Worm (Caenorhabditis elegans) whole organism, late embryonic: ENCODE measurements around the gene cnc-8.

ENCODE experiments used
- F13H6.1 ChIP-seq: sonication (generic microtip); optimal IDR thresholded peaks from 2 replicates; lab custom pipeline; 2016; ENCODE audit warnings: missing genetic modification characterization, missing compliant biosample characterization
- K02D7.2 ChIP-seq: sonication (generic microtip); optimal IDR thresholded peaks from 2 replicates; lab custom pipeline; 2017; ENCODE audit warnings: mild to moderate bottlenecking, missing genetic modification characterization, missing compliant biosample characterization
- K09A11.1 ChIP-seq: sonication (generic microtip); optimal IDR thresholded peaks from 2 replicates; lab custom pipeline; 2017; ENCODE audit warnings: antibody characterized with exemption, mild to moderate bottlenecking, missing genetic modification characterization, missing compliant biosample characterization; ENCODE audit not compliant: insufficient read depth
- T23F11.4 ChIP-seq: fragments of 200-800 bp; sonication (Bioruptor generic); optimal IDR thresholded peaks from 2 replicates; lab custom pipeline; 2018; ENCODE audit warnings: mild to moderate bottlenecking, missing genetic modification characterization, missing compliant biosample characterization
- ceh-19 ChIP-seq: fragments of 200-800 bp; sonication (Bioruptor generic); optimal IDR thresholded peaks from 2 replicates; lab custom pipeline; 2018; ENCODE audit warnings: mild to moderate bottlenecking, missing genetic modification characterization, missing compliant biosample characterization
- ceh-2 ChIP-seq: sonication (generic microtip); optimal IDR thresholded peaks from 2 replicates; lab custom pipeline; 2016; ENCODE audit warnings: missing genotype, missing genetic modification characterization, missing compliant biosample characterization
- ceh-30 ChIP-seq: fragments of 150-350 bp; optimal IDR thresholded peaks from 2 replicates; lab custom pipeline; 2014; ENCODE audit warnings: missing biosample characterization, missing genetic modification characterization
- ceh-31 ChIP-seq: sonication (generic microtip); optimal IDR thresholded peaks from 2 replicates; lab custom pipeline; 2016; ENCODE audit warnings: missing genetic modification characterization, missing compliant biosample characterization
- ceh-48 ChIP-seq: sonication (generic microtip); optimal IDR thresholded peaks from 2 replicates; lab custom pipeline; 2016; ENCODE audit warnings: missing genetic modification characterization, inconsistent platforms, missing compliant biosample characterization
- ceh-9 ChIP-seq: sonication (generic microtip); optimal IDR thresholded peaks from 2 replicates; lab custom pipeline; 2016; ENCODE audit warnings: mild to moderate bottlenecking, missing genetic modification characterization, inconsistent platforms, missing compliant biosample characterization
- che-1 ChIP-seq: sonication (generic microtip); optimal IDR thresholded peaks from 2 replicates; lab custom pipeline; 2016; ENCODE audit warnings: mild to moderate bottlenecking, missing genetic modification characterization, missing compliant biosample characterization
- elt-2 ChIP-seq: sonication (generic microtip); optimal IDR thresholded peaks from 2 replicates; lab custom pipeline; 2016; ENCODE audit warnings: missing genetic modification reagents, missing genetic modification characterization, missing compliant biosample characterization
- elt-4 ChIP-seq: sonication (generic microtip); optimal IDR thresholded peaks from 2 replicates; lab custom pipeline; 2016; ENCODE audit warnings: missing genetic modification characterization, missing compliant biosample characterization
- eyg-1 ChIP-seq: sonication (generic microtip); optimal IDR thresholded peaks from 2 replicates; lab custom pipeline; 2016; ENCODE audit warnings: missing genotype, missing genetic modification characterization, missing compliant biosample characterization
- fax-1 ChIP-seq: sonication (generic microtip); optimal IDR thresholded peaks from 2 replicates; lab custom pipeline; 2016; ENCODE audit warnings: missing genotype, missing genetic modification characterization, missing compliant biosample characterization
- gmeb-2 ChIP-seq: sonication (generic microtip); optimal IDR thresholded peaks from 2 replicates; lab custom pipeline; 2016; ENCODE audit warnings: missing genetic modification characterization, inconsistent platforms, missing compliant biosample characterization
- hlh-30 ChIP-seq: sonication (generic microtip); optimal IDR thresholded peaks from 2 replicates; lab custom pipeline; 2017; ENCODE audit warnings: antibody characterized with exemption, missing genetic modification characterization, missing compliant biosample characterization; ENCODE audit not compliant: insufficient read depth
- lin-11 ChIP-seq: fragments of 200-800 bp; sonication (Bioruptor generic); optimal IDR thresholded peaks from 2 replicates; lab custom pipeline; 2018; ENCODE audit warnings: mild to moderate bottlenecking, missing genetic modification characterization, missing compliant biosample characterization
- mec-3 ChIP-seq: sonication (generic microtip); optimal IDR thresholded peaks from 2 replicates; lab custom pipeline; 2016; ENCODE audit warnings: borderline replicate concordance, missing genetic modification characterization, missing compliant biosample characterization
- nhr-232 ChIP-seq: sonication (generic microtip); optimal IDR thresholded peaks from 2 replicates; lab custom pipeline; 2016; ENCODE audit warnings: missing genetic modification characterization, missing compliant biosample characterization
- odd-2 ChIP-seq: sonication (generic microtip); optimal IDR thresholded peaks from 2 replicates; lab custom pipeline; 2017; ENCODE audit warnings: antibody characterized with exemption, mild to moderate bottlenecking, missing genetic modification characterization, missing compliant biosample characterization
- pag-3 ChIP-seq: sonication (generic microtip); optimal IDR thresholded peaks from 2 replicates; lab custom pipeline; 2016; ENCODE audit warnings: missing compliant biosample characterization, missing genetic modification characterization, borderline replicate concordance
- pax-1 ChIP-seq: fragments of 150-350 bp; optimal IDR thresholded peaks from 2 replicates; lab custom pipeline; 2014; ENCODE audit warnings: missing biosample characterization, missing genetic modification characterization
- pqm-1 ChIP-seq: sonication (generic microtip); optimal IDR thresholded peaks from 2 replicates; lab custom pipeline; 2016; ENCODE audit warnings: missing genetic modification characterization, missing compliant biosample characterization
- pros-1 ChIP-seq: fragments of 150-350 bp; optimal IDR thresholded peaks from 2 replicates; lab custom pipeline; 2014; ENCODE audit warnings: missing biosample characterization, missing genetic modification reagents, missing genetic modification characterization
- sdc-2 ChIP-seq: sonication (generic microtip); optimal IDR thresholded peaks from 2 replicates; lab custom pipeline; 2016; ENCODE audit warnings: missing genotype, missing genetic modification characterization, missing compliant biosample characterization
- sox-2 ChIP-seq: fragments of 200-800 bp; sonication (Bioruptor generic); IDR thresholded peaks from 2 replicates; pipeline ENCODE4 v1.3.6; 2022; ENCODE audit warnings: missing genetic modification reagents, missing genetic modification characterization, missing compliant biosample characterization
- sox-4 ChIP-seq: sonication (generic microtip); optimal IDR thresholded peaks from 2 replicates; lab custom pipeline; 2017; ENCODE audit warnings: mild to moderate bottlenecking, missing genetic modification characterization, inconsistent platforms, missing compliant biosample characterization
- syd-9 ChIP-seq: sonication (generic microtip); optimal IDR thresholded peaks from 2 replicates; lab custom pipeline; 2016; ENCODE audit warnings: mild to moderate bottlenecking, missing genetic modification characterization, moderate library complexity, missing compliant biosample characterization
- tbx-2 ChIP-seq: sonication (generic microtip); optimal IDR thresholded peaks from 2 replicates; lab custom pipeline; 2016; ENCODE audit warnings: missing genetic modification characterization, missing compliant biosample characterization
- ttx-3 ChIP-seq: sonication (generic microtip); optimal IDR thresholded peaks from 2 replicates; lab custom pipeline; 2016; ENCODE audit warnings: missing genetic modification reagents, missing genetic modification characterization, missing compliant biosample characterization
- unc-3 ChIP-seq, 2 experiments: fragments of 200-800 bp in 1 of 2; sonication (Bioruptor generic) in 1 of 2; sonication (generic microtip) in 1 of 2; conservative IDR thresholded peaks in 1 of 2; optimal IDR thresholded peaks in 1 of 2; 2 replicates each; pipeline versions ENCODE4 v1.3.6 to Lab custom; 2016 to 2022; ENCODE audit warnings: missing compliant biosample characterization in 2 of 2, missing genetic modification characterization in 2 of 2, missing genetic modification reagents in 1 of 2
- unc-86 ChIP-seq: sonication (generic microtip); optimal IDR thresholded peaks from 2 replicates; lab custom pipeline; 2016; ENCODE audit warnings: missing genetic modification characterization, missing compliant biosample characterization
- zip-5 ChIP-seq: sonication (generic microtip); optimal IDR thresholded peaks from 2 replicates; lab custom pipeline; 2016; ENCODE audit warnings: missing genetic modification characterization, missing compliant biosample characterization
- ztf-16 ChIP-seq: sonication (generic microtip); optimal IDR thresholded peaks from 2 replicates; lab custom pipeline; 2017; ENCODE audit warnings: missing genetic modification characterization, missing compliant biosample characterization

Gene cnc-8

ce11 chrX:10336592-10336991 is 30.2 kb downstream of the cnc-8 start:
- TF ChIP-seq sdc-2 (tag; lab: Kevin White, UChicago), result no peak
- no peak for TF ChIP-seq nhr-232 (tag; lab: Kevin White, UChicago)
- TF ChIP-seq ceh-31, result no peak
- no peak for TF ChIP-seq tbx-2 (tag; lab: Kevin White, UChicago)
- no peak for TF ChIP-seq ceh-19 (GFP tag; lab: Kevin White, UChicago)
- TF ChIP-seq sox-4 (tag; lab: Kevin White, UChicago), result no peak
- no peak for TF ChIP-seq ceh-2 (tag; lab: Kevin White, UChicago)
- TF ChIP-seq gmeb-2 (tag; lab: Kevin White, UChicago), result no peak
- TF ChIP-seq ztf-16 (tag; lab: Kevin White, UChicago), result no peak
- TF ChIP-seq syd-9 (tag; lab: Kevin White, UChicago), result peak; percentile 14
- no peak for TF ChIP-seq unc-86 (tag; lab: Kevin White, UChicago)
- no peak for TF ChIP-seq odd-2 (tag; lab: Kevin White, UChicago)
- TF ChIP-seq mec-3 (tag; lab: Kevin White, UChicago), result no peak
- TF ChIP-seq elt-4 (tag; lab: Kevin White, UChicago), result peak; percentile 57
- no peak for TF ChIP-seq K02D7.2 (tag; lab: Kevin White, UChicago)
- no peak for TF ChIP-seq pax-1 (tag; lab: Kevin White, UChicago)
- TF ChIP-seq unc-3 (GFP tag; conservative IDR thresholded peaks at IDR 0.05; lab: Robert Waterston, UW), result 0 out of 2 replicates have a peak, but pooled peaks have one; percentile 17
- no peak for TF ChIP-seq unc-3 (tag; optimal IDR thresholded peaks at IDR 0.05; lab: Kevin White, UChicago)
- no peak for TF ChIP-seq pqm-1 (tag; lab: Kevin White, UChicago)
- TF ChIP-seq pros-1 (tag; lab: Kevin White, UChicago), result no peak
- TF ChIP-seq sox-2, result no peak

DNA sequence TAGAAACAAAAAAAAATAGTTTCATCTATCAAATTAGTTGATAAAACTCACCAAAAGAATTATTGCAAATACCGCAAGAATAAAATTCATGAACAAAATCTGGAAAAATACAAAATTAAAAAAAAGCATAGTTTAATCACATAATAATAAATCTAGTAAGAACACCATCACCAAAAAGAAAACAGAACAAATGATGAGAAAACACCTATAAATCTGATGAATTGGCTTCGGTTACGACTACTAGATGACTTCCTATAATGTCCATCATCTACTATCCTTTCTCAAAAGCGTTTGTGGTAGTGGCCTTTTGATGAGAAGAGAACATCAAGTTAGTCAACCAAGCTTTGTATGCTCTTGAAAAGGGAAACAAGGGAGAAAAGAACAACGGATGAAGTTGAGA is 31.7 kb downstream of the cnc-8 start, which contains the start of gene cut-5:
TSS of gene cut-5 (minus strand) at position 101 of the 400 bp plus-strand sequence.
- no peak for TF ChIP-seq eyg-1 (tag; lab: Kevin White, UChicago)
- no peak for TF ChIP-seq che-1 (tag; lab: Kevin White, UChicago)
- no peak for TF ChIP-seq lin-11 (tag; lab: Kevin White, UChicago)
- TF ChIP-seq odd-2 (tag; lab: Kevin White, UChicago), result no peak
- TF ChIP-seq gmeb-2 (tag; lab: Kevin White, UChicago), result no peak
- TF ChIP-seq fax-1 (tag; lab: Kevin White, UChicago), result no peak
- no peak for TF ChIP-seq ceh-48 (tag; lab: Kevin White, UChicago)
- no peak for TF ChIP-seq nhr-232 (tag; lab: Kevin White, UChicago)
- TF ChIP-seq ztf-16 (tag; lab: Kevin White, UChicago), result no peak
- no peak for TF ChIP-seq hlh-30
- TF ChIP-seq F13H6.1 (tag; lab: Kevin White, UChicago), result no peak
- no peak for TF ChIP-seq pqm-1 (tag; lab: Kevin White, UChicago)
- TF ChIP-seq T23F11.4 (GFP tag; lab: Kevin White, UChicago), result no peak

- TF ChIP-seq K02D7.2 (tag; lab: Kevin White, UChicago), result no peak
- no peak for TF ChIP-seq fax-1 (tag; lab: Kevin White, UChicago)
- no peak for TF ChIP-seq K09A11.1 (tag; lab: Kevin White, UChicago)
- no peak for TF ChIP-seq ceh-19 (GFP tag; lab: Kevin White, UChicago)
- TF ChIP-seq elt-2 (tag; lab: Kevin White, UChicago), result no peak
- no peak for TF ChIP-seq sox-4 (tag; lab: Kevin White, UChicago)
- no peak for TF ChIP-seq lin-11 (tag; lab: Kevin White, UChicago)
- TF ChIP-seq pqm-1 (tag; lab: Kevin White, UChicago), result no peak
- TF ChIP-seq pag-3 (tag; lab: Kevin White, UChicago), result no peak
- no peak for TF ChIP-seq che-1 (tag; lab: Kevin White, UChicago)
- no peak for TF ChIP-seq ttx-3 (tag; lab: Kevin White, UChicago)
- no peak for TF ChIP-seq elt-4 (tag; lab: Kevin White, UChicago)
Measured at ce11 chrX:10338761-10339160, 32.4 kb downstream of the cnc-8 start.

- TF ChIP-seq pax-1 (tag; lab: Kevin White, UChicago) (no peak), zip-5 (no peak), elt-2 (tag; lab: Kevin White, UChicago) (peak; percentile 54), ceh-30 (tag; lab: Kevin White, UChicago) (no peak), ceh-9 (tag; lab: Kevin White, UChicago) (no peak), che-1 (tag; lab: Kevin White, UChicago) (no peak), K09A11.1 (tag; lab: Kevin White, UChicago) (no peak)
Measured at ce11 chrX:10340044-10340443, 33.6 kb downstream of the cnc-8 start.
